Worm (Caenorhabditis elegans) whole organism, L2 larva: Measurements from ENCODE around the gene pph-6.

Source experiments
- F13H6.1 ChIP-seq: sonication (generic microtip); optimal IDR thresholded peaks from 2 replicates; lab custom pipeline; 2016; ENCODE audit warnings: missing genetic modification characterization, missing compliant biosample characterization
- R02D3.7 ChIP-seq: fragments of 150-350 bp; optimal IDR thresholded peaks from 2 replicates; lab custom pipeline; 2014; ENCODE audit warnings: missing biosample characterization, missing genetic modification characterization
- Y55F3AM.14 ChIP-seq: fragments of 200-800 bp; sonication (Bioruptor generic); optimal IDR thresholded peaks from 2 replicates; lab custom pipeline; 2018; ENCODE audit warnings: mild to moderate bottlenecking, missing genetic modification characterization, missing compliant biosample characterization
- alr-1 ChIP-seq: fragments of 150-350 bp; optimal IDR thresholded peaks from 2 replicates; lab custom pipeline; 2014; ENCODE audit warnings: missing biosample characterization, missing genetic modification characterization
- aly-2 ChIP-seq: fragments of 150-350 bp; optimal IDR thresholded peaks from 2 replicates; lab custom pipeline; 2014; ENCODE audit warnings: missing biosample characterization, missing genetic modification characterization
- ama-1 ChIP-seq: fragments of 150-350 bp; optimal IDR thresholded peaks from 2 replicates; lab custom pipeline; 2018; ENCODE audit warnings: inconsistent platforms
- blmp-1 ChIP-seq: sonication (generic microtip); optimal IDR thresholded peaks from 2 replicates; lab custom pipeline; 2017; ENCODE audit warnings: missing genetic modification characterization, mild to moderate bottlenecking, missing compliant biosample characterization, antibody characterized with exemption, moderate library complexity; ENCODE audit not compliant: insufficient read depth
- ceh-82 ChIP-seq: fragments of 150-350 bp; optimal IDR thresholded peaks from 2 replicates; lab custom pipeline; 2014; ENCODE audit warnings: missing biosample characterization, missing genetic modification characterization
- crh-2 ChIP-seq: sonication (generic microtip); optimal IDR thresholded peaks from 2 replicates; lab custom pipeline; 2017; ENCODE audit warnings: missing biosample characterization, missing genetic modification characterization
- dmd-4 ChIP-seq: sonication (generic microtip); optimal IDR thresholded peaks from 2 replicates; lab custom pipeline; 2017; ENCODE audit warnings: missing biosample characterization, missing genetic modification characterization
- egl-27 ChIP-seq: sonication (generic microtip); optimal IDR thresholded peaks from 3 replicates; lab custom pipeline; 2017; ENCODE audit warnings: missing biosample characterization, missing genetic modification reagents, missing genetic modification characterization
- elt-1 ChIP-seq: fragments of 150-350 bp; optimal IDR thresholded peaks from 2 replicates; lab custom pipeline; 2014; ENCODE audit warnings: missing biosample characterization, missing genetic modification characterization
- fos-1 ChIP-seq: fragments of 150-350 bp; optimal IDR thresholded peaks from 2 replicates; lab custom pipeline; 2014; ENCODE audit warnings: missing biosample characterization, missing genetic modification characterization
- lin-11 ChIP-seq: fragments of 150-350 bp; sonication (generic microtip); optimal IDR thresholded peaks from 2 replicates; lab custom pipeline; 2014; ENCODE audit warnings: missing biosample characterization, missing genetic modification characterization, inconsistent platforms, mixed read lengths
- lin-13 ChIP-seq: fragments of 150-350 bp; optimal IDR thresholded peaks from 2 replicates; lab custom pipeline; 2014; ENCODE audit warnings: missing biosample characterization, missing genetic modification reagents, missing genetic modification characterization
- lin-39 ChIP-seq: fragments of 150-350 bp; optimal IDR thresholded peaks from 2 replicates; lab custom pipeline; 2014; ENCODE audit warnings: missing biosample characterization, missing genetic modification reagents, missing genetic modification characterization
- mab-5 ChIP-seq: fragments of 150-350 bp; optimal IDR thresholded peaks from 2 replicates; lab custom pipeline; 2014; ENCODE audit warnings: missing biosample characterization, missing genetic modification characterization
- mbf-1 ChIP-seq: sonication (generic microtip); optimal IDR thresholded peaks from 2 replicates; lab custom pipeline; 2017; ENCODE audit warnings: missing biosample characterization, missing genetic modification characterization
- mdl-1 ChIP-seq, 2 experiments: fragments of 150-350 bp in 1 of 2; sonication (generic microtip) in 1 of 2; optimal IDR thresholded peaks; 2 replicates each; lab custom pipeline; 2017; ENCODE audit warnings: missing biosample characterization in 2 of 2, missing genetic modification characterization in 2 of 2
- nhr-10 ChIP-seq: sonication (generic microtip); optimal IDR thresholded peaks from 2 replicates; lab custom pipeline; 2017; ENCODE audit warnings: missing biosample characterization, missing genetic modification characterization
- nhr-11 ChIP-seq: fragments of 150-350 bp; optimal IDR thresholded peaks from 2 replicates; lab custom pipeline; 2014; ENCODE audit warnings: missing biosample characterization, missing genetic modification characterization
- nhr-12 ChIP-seq: fragments of 150-350 bp; optimal IDR thresholded peaks from 2 replicates; lab custom pipeline; 2014; ENCODE audit warnings: missing biosample characterization, missing genetic modification characterization
- nhr-129 ChIP-seq: fragments of 150-350 bp; optimal IDR thresholded peaks from 2 replicates; lab custom pipeline; 2014; ENCODE audit warnings: missing biosample characterization, missing genetic modification characterization
- nhr-21 ChIP-seq: fragments of 150-350 bp; optimal IDR thresholded peaks from 2 replicates; lab custom pipeline; 2014; ENCODE audit warnings: missing biosample characterization, missing genetic modification characterization
- nhr-6 ChIP-seq: fragments of 150-350 bp; optimal IDR thresholded peaks from 2 replicates; lab custom pipeline; 2014; ENCODE audit warnings: missing biosample characterization, missing genetic modification characterization
- nhr-77 ChIP-seq: fragments of 150-350 bp; optimal IDR thresholded peaks from 2 replicates; lab custom pipeline; 2014; ENCODE audit warnings: missing biosample characterization, missing genetic modification characterization
- peb-1 ChIP-seq: fragments of 150-350 bp; optimal IDR thresholded peaks from 2 replicates; lab custom pipeline; 2014; ENCODE audit warnings: missing biosample characterization, missing genetic modification characterization
- sem-4 ChIP-seq: fragments of 150-350 bp; optimal IDR thresholded peaks from 2 replicates; lab custom pipeline; 2014; ENCODE audit warnings: missing biosample characterization, missing genetic modification reagents, missing genetic modification characterization
- skn-1 ChIP-seq: sonication (generic microtip); optimal IDR thresholded peaks from 2 replicates; lab custom pipeline; 2017; ENCODE audit warnings: missing biosample characterization, missing genetic modification characterization
- sma-3 ChIP-seq: sonication (generic microtip); optimal IDR thresholded peaks from 2 replicates; lab custom pipeline; 2016; ENCODE audit warnings: missing genetic modification reagents, missing genetic modification characterization, missing compliant biosample characterization
- sma-9 ChIP-seq, 2 experiments: fragments of 150-350 bp in 1 of 2; sonication (generic microtip) in 1 of 2; optimal IDR thresholded peaks; 2 replicates each; lab custom pipeline; 2014 to 2016; ENCODE audit warnings: missing genetic modification characterization in 2 of 2, mild to moderate bottlenecking in 1 of 2, missing biosample characterization in 1 of 2, missing compliant biosample characterization in 1 of 2, missing genetic modification reagents in 1 of 2, moderate library complexity in 1 of 2
- unc-39 ChIP-seq: fragments of 150-350 bp; optimal IDR thresholded peaks from 2 replicates; lab custom pipeline; 2014; ENCODE audit warnings: missing biosample characterization, missing genetic modification characterization
- unc-55 ChIP-seq: fragments of 150-350 bp; sonication (generic microtip); optimal IDR thresholded peaks from 3 replicates; lab custom pipeline; 2014; ENCODE audit warnings: missing biosample characterization, missing genetic modification reagents, missing genetic modification characterization
- unc-62 ChIP-seq: fragments of 150-350 bp; optimal IDR thresholded peaks from 2 replicates; lab custom pipeline; 2014; ENCODE audit warnings: missing biosample characterization, missing genetic modification reagents, missing genetic modification characterization
- zag-1 ChIP-seq: fragments of 150-350 bp; optimal IDR thresholded peaks from 2 replicates; lab custom pipeline; 2014; ENCODE audit warnings: missing biosample characterization, missing genetic modification characterization
- ztf-11 ChIP-seq: sonication (generic microtip); optimal IDR thresholded peaks from 2 replicates; lab custom pipeline; 2017; ENCODE audit warnings: missing biosample characterization, missing genetic modification characterization
- ztf-4 ChIP-seq: fragments of 150-350 bp; optimal IDR thresholded peaks from 2 replicates; lab custom pipeline; 2014; ENCODE audit warnings: missing biosample characterization, missing genetic modification characterization

Gene pph-6

DNA sequence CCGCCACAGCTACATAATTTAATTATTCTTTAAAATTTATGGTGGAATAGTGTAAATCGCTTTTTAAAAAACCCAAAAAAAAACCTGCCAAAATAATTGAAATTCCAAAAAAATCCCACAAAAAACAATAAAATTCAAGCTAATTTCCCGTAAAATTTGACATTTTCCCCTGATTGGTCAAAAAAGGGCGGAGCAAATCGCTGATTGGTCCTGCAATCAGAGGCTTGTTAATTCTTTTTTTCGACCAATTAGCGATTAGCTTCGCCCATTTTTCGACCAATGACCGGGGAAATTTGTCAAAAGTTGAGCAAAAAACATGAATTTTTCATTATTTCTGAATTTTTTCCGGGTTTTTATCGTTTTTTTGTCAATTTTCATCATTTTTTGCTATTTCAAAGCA lies 5.5 kb downstream of the pph-6 start:
- TF ChIP-seq egl-27 (no peak), nhr-11 (no peak), ztf-4 (tag; lab: Kevin White, UChicago) (no peak), sma-9 (GFP tag; optimal IDR thresholded peaks at IDR 0.05; lab: Kevin White, UChicago) (no peak), sma-9 (tag; optimal IDR thresholded peaks at IDR 0.05; lab: Kevin White, UChicago) (no peak), ceh-82 (tag; lab: Kevin White, UChicago) (no peak), sma-3 (no peak), Y55F3AM.14 (GFP tag; lab: Kevin White, UChicago) (no peak), crh-2 (tag; lab: Kevin White, UChicago) (no peak), lin-13 (GFP tag; lab: Kevin White, UChicago) (no peak), lin-11 (no peak), peb-1 (no peak), dmd-4 (tag; lab: Kevin White, UChicago) (no peak), lin-39 (tag; lab: Kevin White, UChicago) (no peak), R02D3.7 (tag; lab: Kevin White, UChicago) (no peak), skn-1 (tag; lab: Kevin White, UChicago) (no peak), mdl-1 (tag; optimal IDR thresholded peaks at IDR 0.05; lab: Kevin White, UChicago) (no peak), zag-1 (tag; lab: Kevin White, UChicago) (no peak), unc-39 (tag; lab: Kevin White, UChicago) (no peak)
- TF ChIP-seq, all 48 proteins: peak for 0

DNA sequence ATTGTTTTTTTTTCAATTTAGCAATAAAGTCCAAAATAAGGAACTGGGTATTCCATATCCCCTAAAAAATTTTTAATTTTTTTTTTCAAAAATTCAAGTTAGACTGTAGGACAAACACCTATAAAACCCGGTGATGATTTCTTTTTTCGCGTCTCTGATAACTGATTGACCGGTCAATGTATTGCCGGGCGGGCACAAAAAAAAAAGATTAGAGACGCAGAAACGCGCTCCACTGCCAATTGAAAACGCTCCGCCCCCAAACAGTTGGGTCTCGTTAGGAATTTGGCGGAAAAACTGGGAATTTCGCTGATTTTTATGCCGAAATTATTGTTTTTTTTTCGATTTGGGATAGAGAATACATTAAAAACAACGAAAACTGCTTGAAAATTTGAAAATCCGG lies 6.9 kb downstream of the pph-6 start:
- peak; percentile 39 for TF ChIP-seq fos-1 (tag; lab: Kevin White, UChicago)
- TF ChIP-seq nhr-10 (tag; lab: Kevin White, UChicago) = no peak
- no peak for TF ChIP-seq unc-55 (GFP tag; lab: Kevin White, UChicago)
- TF ChIP-seq ama-1 = no peak

ce11 chrIII:3469646-3470045 lies 8.1 kb downstream of the pph-6 start, which contains the start of gene smim-14:
smim-14 (minus strand) TSS chrIII:3469746.
- no peak for TF ChIP-seq nhr-12 (tag; lab: Kevin White, UChicago)
- peak; percentile 13 for TF ChIP-seq fos-1 (tag; lab: Kevin White, UChicago)

DNA sequence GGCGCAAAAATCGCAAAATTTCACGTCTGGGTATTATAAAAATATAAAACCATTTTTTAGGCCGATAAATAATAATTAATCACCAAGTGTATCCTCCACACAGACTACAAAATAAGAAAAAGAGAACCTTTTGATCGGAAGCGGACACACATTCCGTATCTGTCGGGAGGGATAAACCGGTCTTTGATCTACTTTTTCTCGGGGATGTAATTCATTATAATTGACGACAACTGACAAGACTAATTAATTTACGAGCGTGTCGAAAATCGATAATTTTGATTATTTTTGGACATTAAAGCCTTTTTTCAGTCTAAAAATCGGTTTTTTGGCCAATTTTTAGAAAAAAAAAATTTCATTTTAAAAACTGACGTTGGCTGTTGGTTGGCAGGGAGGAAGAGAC lies 8.9 kb downstream of the pph-6 start:
- TF ChIP-seq nhr-12 (tag; lab: Kevin White, UChicago) = no peak
- TF ChIP-seq mdl-1 (tag; optimal IDR thresholded peaks at IDR 0.05; lab: Kevin White, UChicago) = no peak
- TF ChIP-seq nhr-77 = no peak
- TF ChIP-seq ztf-11 (tag; lab: Kevin White, UChicago) = no peak
- no peak for TF ChIP-seq nhr-10 (tag; lab: Kevin White, UChicago)
- TF ChIP-seq F13H6.1 (tag; lab: Kevin White, UChicago) = no peak
- TF ChIP-seq aly-2 (tag; lab: Kevin White, UChicago) = no peak
- TF ChIP-seq elt-1 (tag; lab: Kevin White, UChicago) = no peak
- no peak for TF ChIP-seq sem-4 (tag; lab: Kevin White, UChicago)
- TF ChIP-seq egl-27 = no peak
- no peak for TF ChIP-seq blmp-1 (tag; lab: Kevin White, UChicago)
- peak; percentile 1 for TF ChIP-seq unc-62
- no peak for TF ChIP-seq nhr-6 (tag; lab: Kevin White, UChicago)
- TF ChIP-seq R02D3.7 (tag; lab: Kevin White, UChicago) = no peak
- TF ChIP-seq sma-3 = peak; percentile 7
- no peak for TF ChIP-seq nhr-129 (tag; lab: Kevin White, UChicago)
- no peak for TF ChIP-seq Y55F3AM.14 (GFP tag; lab: Kevin White, UChicago)
- TF ChIP-seq mab-5 (tag; lab: Kevin White, UChicago) = no peak
- TF ChIP-seq mbf-1 (tag; lab: Kevin White, UChicago) = no peak
- no peak for TF ChIP-seq alr-1 (tag; lab: Kevin White, UChicago)
- TF ChIP-seq nhr-21 (tag; lab: Kevin White, UChicago) = peak; percentile 22
- no peak for TF ChIP-seq lin-11
- TF ChIP-seq fos-1 (tag; lab: Kevin White, UChicago) = no peak
